Fruit fly (Drosophila melanogaster): ENCODE results near the gene CG14717.

Gene CG14717

DNA sequence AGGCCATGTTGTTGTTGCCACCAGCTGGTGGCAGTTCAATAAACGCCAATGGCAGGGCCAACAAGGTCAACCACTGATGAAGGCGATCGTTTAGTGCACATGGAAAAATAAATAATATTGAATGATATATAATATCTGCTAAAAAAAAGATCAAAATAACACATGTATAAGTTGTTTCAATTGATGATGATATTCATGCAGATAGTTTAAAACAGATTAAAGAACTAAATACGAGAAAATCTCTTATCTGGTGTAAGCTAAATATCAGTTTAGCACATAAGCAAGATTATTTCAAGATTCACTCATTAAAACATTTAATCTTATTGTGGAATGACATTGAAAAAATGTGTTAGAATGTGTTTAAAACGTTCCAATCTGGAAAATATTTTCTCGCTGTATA is 32.9 kb upstream of the CG14717 start (continued):
- TF ChIP-seq Six4 (GFP tag; optimal IDR thresholded peaks at IDR 0.05) (no peak), CG18262 (tag; optimal IDR thresholded peaks at IDR 0.05) (peak; percentile 68), sna (GFP tag; IDR thresholded peaks at IDR 0.05; ENCODE audit: partially characterized antibody) (no peak), corto (GFP tag; optimal IDR thresholded peaks at IDR 0.05) (no peak), ash1 (GFP tag; optimal IDR thresholded peaks at IDR 0.05) (no peak), trh (GFP tag; optimal IDR thresholded peaks at IDR 0.05) (no peak), Ada2b (GFP tag; IDR thresholded peaks at IDR 0.05) (no peak), nom (GFP tag; optimal IDR thresholded peaks at IDR 0.05) (no peak), CHES-1-like (GFP tag; optimal IDR thresholded peaks at IDR 0.05) (no peak), CG18764 (GFP tag; optimal IDR thresholded peaks at IDR 0.05) (no peak), trem (tag; optimal IDR thresholded peaks at IDR 0.05) (no peak), schlank (tag; optimal IDR thresholded peaks at IDR 0.05) (no peak), CG4617 (GFP tag; optimal IDR thresholded peaks at IDR 0.05; ENCODE audit: borderline replicate concordance) (no peak), HmgD (GFP tag; optimal IDR thresholded peaks at IDR 0.05) (no peak), Nf-YC (tag; optimal IDR thresholded peaks at IDR 0.05) (peak; percentile 37), chn (GFP tag; optimal IDR thresholded peaks at IDR 0.05) (no peak), ATbp (GFP tag; optimal IDR thresholded peaks at IDR 0.05) (peak; percentile 29), fd102C (GFP tag; optimal IDR thresholded peaks at IDR 0.05) (no peak), dysf (GFP tag; IDR thresholded peaks at IDR 0.05) (peak; percentile 38; the same call in 1 of the 3 replicates), CG31441 (GFP tag; IDR thresholded peaks at IDR 0.05) (peak; percentile 66), CG12299 (tag; optimal IDR thresholded peaks at IDR 0.05) (no peak), wek (GFP tag; optimal IDR thresholded peaks at IDR 0.05) (no peak), Side (GFP tag; optimal IDR thresholded peaks at IDR 0.05) (no peak), Xrp1 (GFP tag; IDR thresholded peaks at IDR 0.05) (no peak), psq (GFP tag; optimal IDR thresholded peaks at IDR 0.05) (no peak), Adf1 (GFP tag; IDR thresholded peaks at IDR 0.05) (no peak), Eip74EF (GFP tag; optimal IDR thresholded peaks at IDR 0.05) (peak in 1 of 2 experiments; percentile 65), Bgb (GFP tag; IDR thresholded peaks at IDR 0.05; ENCODE audit: partially characterized antibody) (no peak), toy (GFP tag; IDR thresholded peaks at IDR 0.05) (no peak), Hand (GFP tag; optimal IDR thresholded peaks at IDR 0.05) (no peak), CG1832 (GFP tag; optimal IDR thresholded peaks at IDR 0.05) (no peak), Opbp (GFP tag; IDR thresholded peaks at IDR 0.05; ENCODE audit: partially characterized antibody) (no peak), CG3281 (GFP tag; optimal IDR thresholded peaks at IDR 0.05) (no peak), ab (GFP tag; optimal IDR thresholded peaks at IDR 0.05) (no peak), Max (GFP tag; optimal IDR thresholded peaks at IDR 0.05) (no peak), Bteb2 (GFP tag; optimal IDR thresholded peaks at IDR 0.05) (no peak), Ets97D (GFP tag; optimal IDR thresholded peaks at IDR 0.05) (no peak), CG11247 (GFP tag; IDR thresholded peaks at IDR 0.05) (no peak), tin (GFP tag; optimal IDR thresholded peaks at IDR 0.05) (no peak), CG16863 (GFP tag; optimal IDR thresholded peaks at IDR 0.05) (no peak), dati (GFP tag; IDR thresholded peaks at IDR 0.05) (no peak), bsh (GFP tag; optimal IDR thresholded peaks at IDR 0.05) (peak in 1 of 2 experiments; percentile 31), abd-A (tag; optimal IDR thresholded peaks at IDR 0.05) (peak; percentile 1), Kr (GFP tag; optimal IDR thresholded peaks at IDR 0.05) (no peak), CG15011 (GFP tag; optimal IDR thresholded peaks at IDR 0.05) (no peak), Deaf1 (tag; optimal IDR thresholded peaks at IDR 0.05) (peak; percentile 12), sqz (GFP tag; optimal IDR thresholded peaks at IDR 0.05) (no peak), phol (tag; optimal IDR thresholded peaks at IDR 0.05) (peak; percentile 61), twi (tag; optimal IDR thresholded peaks at IDR 0.05) (no peak), CG6654 (GFP tag; optimal IDR thresholded peaks at IDR 0.05) (no peak)
